Fruit fly (Drosophila melanogaster): Measurements from ENCODE around the gene alpha-Est10.

alpha-Est10 gene

dm6 chr3R:7503216-7503615 lies 9.6 kb upstream of the alpha-Est10 start (continued):
- TF ChIP-seq MBD-R2 (GFP tag; IDR thresholded peaks at IDR 0.05) (no peak), CG32532 (GFP tag; IDR thresholded peaks at IDR 0.05) (0 out of 2 replicates have a peak, but pooled peaks have one; percentile 21), HmgZ (tag; optimal IDR thresholded peaks at IDR 0.05) (no peak), CG4360 (GFP tag; IDR thresholded peaks at IDR 0.05) (no peak), trem (tag; optimal IDR thresholded peaks at IDR 0.05) (no peak), grn (GFP tag; optimal IDR thresholded peaks at IDR 0.05) (no peak), chinmo (GFP tag; IDR thresholded peaks at IDR 0.05; ENCODE audit: partially characterized antibody) (0 out of 4 replicates have a peak, but pooled peaks have one; percentile 40), CG31365 (tag; optimal IDR thresholded peaks at IDR 0.05) (no peak), Adf1 (GFP tag; IDR thresholded peaks at IDR 0.05) (no peak), CG17568 (GFP tag; optimal IDR thresholded peaks at IDR 0.05) (no peak), ap (GFP tag; IDR thresholded peaks at IDR 0.05) (no peak), p53 (GFP tag; optimal IDR thresholded peaks at IDR 0.05) (no peak), onecut (GFP tag; IDR thresholded peaks at IDR 0.05) (no peak), CG12299 (tag; optimal IDR thresholded peaks at IDR 0.05) (no peak), dan (GFP tag; IDR thresholded peaks at IDR 0.05) (no peak), sob (GFP tag; IDR thresholded peaks at IDR 0.05) (no peak), TFAM (GFP tag; optimal IDR thresholded peaks at IDR 0.05) (no peak), CG11723 (GFP tag; optimal IDR thresholded peaks at IDR 0.05) (no peak), tx (GFP tag; optimal IDR thresholded peaks at IDR 0.05) (no peak), CG11398 (GFP tag; optimal IDR thresholded peaks at IDR 0.05) (no peak), danr (GFP tag; IDR thresholded peaks at IDR 0.05) (no peak), Fer3 (tag; optimal IDR thresholded peaks at IDR 0.05) (no peak), CG12769 (tag; optimal IDR thresholded peaks at IDR 0.05) (peak; percentile 45), Med (GFP tag) (peak; percentile 76), Gug (GFP tag; IDR thresholded peaks at IDR 0.05) (no peak), sd (tag; optimal IDR thresholded peaks at IDR 0.05) (peak; percentile 48), CG31224 (GFP tag; IDR thresholded peaks at IDR 0.05) (no peak), CG7357 (GFP tag; IDR thresholded peaks at IDR 0.05) (no peak), GATAe (GFP tag; conservative IDR thresholded peaks at IDR 0.05) (no peak), CG32772 (GFP tag; IDR thresholded peaks at IDR 0.05) (no peak), Rx (GFP tag; IDR thresholded peaks at IDR 0.05) (no peak), H15 (GFP tag; IDR thresholded peaks at IDR 0.05) (no peak), CG4424 (GFP tag; optimal IDR thresholded peaks at IDR 0.05) (no peak), Vsx1 (GFP tag; optimal IDR thresholded peaks at IDR 0.05) (no peak), sug (tag; optimal IDR thresholded peaks at IDR 0.05) (peak; percentile 15), MTF-1 (GFP tag; optimal IDR thresholded peaks at IDR 0.05; ENCODE audit: borderline replicate concordance) (no peak), CG7556 (GFP tag; optimal IDR thresholded peaks at IDR 0.05) (no peak)

dm6 chr3R:7502276-7502675 lies 8.6 kb upstream of the alpha-Est10 start, which contains the start of gene Mics1:
Mics1 (minus strand) TSS chr3R:7502376.
- no peak for TF ChIP-seq CG34376 (GFP tag; optimal IDR thresholded peaks at IDR 0.05)
- TF ChIP-seq sd (tag; optimal IDR thresholded peaks at IDR 0.05) = peak; percentile 52
- TF ChIP-seq gem (tag; optimal IDR thresholded peaks at IDR 0.05) = peak; percentile 44

dm6 chr3R:7500513-7500912 lies 6.9 kb upstream of the alpha-Est10 start:
- TF ChIP-seq CG1233 (GFP tag; optimal IDR thresholded peaks at IDR 0.05) = no peak
- TF ChIP-seq Dbx (GFP tag; IDR thresholded peaks at IDR 0.05) = peak; percentile 22; the same call in 1 of the 3 replicates
- TF ChIP-seq CG18011 (GFP tag; optimal IDR thresholded peaks at IDR 0.05) = no peak
- no peak for TF ChIP-seq CG5953 (GFP tag; IDR thresholded peaks at IDR 0.05)
- TF ChIP-seq CG11247 (GFP tag; IDR thresholded peaks at IDR 0.05) = peak; percentile 17; the same call in 1 of the 2 replicates
- peak; percentile 42 for TF ChIP-seq CG12155 (GFP tag; optimal IDR thresholded peaks at IDR 0.05)
- peak; percentile 65 for TF ChIP-seq CG9932 (GFP tag; IDR thresholded peaks at IDR 0.05)
- 0 out of 3 replicates have a peak, but pooled peaks have one; percentile 44 for TF ChIP-seq CG2889 (GFP tag; IDR thresholded peaks at IDR 0.05)
- peak in 1 of 2 experiments; percentile 51 for TF ChIP-seq dpn (GFP tag; optimal IDR thresholded peaks at IDR 0.05)
- peak; percentile 4 for TF ChIP-seq CG30403 (GFP tag; optimal IDR thresholded peaks at IDR 0.05)
- TF ChIP-seq CG6272 (GFP tag; IDR thresholded peaks at IDR 0.05) = 0 out of 2 replicates have a peak, but pooled peaks have one; percentile 12
- TF ChIP-seq CG6689 (GFP tag; IDR thresholded peaks at IDR 0.05) = peak; percentile 30; the same call in 1 of the 2 replicates
- peak; percentile 13 for TF ChIP-seq Hsf (GFP tag; optimal IDR thresholded peaks at IDR 0.05)
